Worm (Caenorhabditis elegans) whole organism, L3 larva: ENCODE results near the gene srlf-34.

Experiments used
- R02D3.7 ChIP-seq: fragments of 150-350 bp; optimal IDR thresholded peaks from 2 replicates; lab custom pipeline; 2014; ENCODE audit warnings: missing biosample characterization, missing genetic modification characterization
- aly-2 ChIP-seq: fragments of 150-350 bp; optimal IDR thresholded peaks from 2 replicates; lab custom pipeline; 2014; ENCODE audit warnings: missing biosample characterization, missing genetic modification characterization
- ama-1 ChIP-seq: fragments of 150-350 bp; optimal IDR thresholded peaks from 2 replicates; lab custom pipeline; 2018
- ceh-16 ChIP-seq: sonication (generic microtip); optimal IDR thresholded peaks from 2 replicates; lab custom pipeline; 2017; ENCODE audit warnings: missing biosample characterization, missing genetic modification characterization
- ceh-9 ChIP-seq: sonication (generic microtip); optimal IDR thresholded peaks from 2 replicates; lab custom pipeline; 2018; ENCODE audit warnings: missing biosample characterization, missing genetic modification characterization
- egl-5 ChIP-seq: fragments of 150-350 bp; optimal IDR thresholded peaks from 2 replicates; lab custom pipeline; 2017; ENCODE audit warnings: missing biosample characterization, missing genetic modification reagents, missing genetic modification characterization, inconsistent platforms
- elt-1 ChIP-seq: fragments of 150-350 bp; optimal IDR thresholded peaks from 2 replicates; lab custom pipeline; 2014; ENCODE audit warnings: missing biosample characterization, missing genetic modification characterization
- elt-2 ChIP-seq: sonication (generic microtip); optimal IDR thresholded peaks from 2 replicates; lab custom pipeline; 2016; ENCODE audit warnings: missing genetic modification reagents, mild to moderate bottlenecking, missing genetic modification characterization, missing compliant biosample characterization
- eor-1 ChIP-seq, 2 experiments: fragments of 150-350 bp; optimal IDR thresholded peaks; 2 replicates each; lab custom pipeline; 2014 to 2018; ENCODE audit warnings: missing biosample characterization in 2 of 2, missing genetic modification characterization in 2 of 2
- fkh-10 ChIP-seq: sonication (generic microtip); optimal IDR thresholded peaks from 2 replicates; lab custom pipeline; 2017; ENCODE audit warnings: missing biosample characterization, missing genetic modification reagents, missing genetic modification characterization
- hmg-11 ChIP-seq: sonication (generic microtip); optimal IDR thresholded peaks from 2 replicates; lab custom pipeline; 2016; ENCODE audit warnings: missing genetic modification characterization, missing compliant biosample characterization
- lin-15B ChIP-seq: fragments of 150-350 bp; optimal IDR thresholded peaks from 2 replicates; lab custom pipeline; 2014; ENCODE audit warnings: missing biosample characterization, missing genetic modification characterization
- mdl-1 ChIP-seq: fragments of 150-350 bp; optimal IDR thresholded peaks from 2 replicates; lab custom pipeline; 2014; ENCODE audit warnings: missing biosample characterization, missing genetic modification characterization
- mml-1 ChIP-seq: fragments of 150-350 bp; sonication (generic microtip); optimal IDR thresholded peaks from 3 replicates; lab custom pipeline; 2014; ENCODE audit warnings: missing biosample characterization, missing genetic modification characterization
- nfya-1 ChIP-seq: sonication (generic microtip); optimal IDR thresholded peaks from 2 replicates; lab custom pipeline; 2017; ENCODE audit warnings: missing genetic modification characterization, mild to moderate bottlenecking, missing compliant biosample characterization, antibody characterized with exemption, moderate library complexity; ENCODE audit not compliant: insufficient read depth
- nhr-11 ChIP-seq: fragments of 150-350 bp; optimal IDR thresholded peaks from 2 replicates; lab custom pipeline; 2014; ENCODE audit warnings: missing biosample characterization, missing genetic modification characterization
- nhr-23 ChIP-seq: fragments of 150-350 bp; optimal IDR thresholded peaks from 2 replicates; lab custom pipeline; 2014; ENCODE audit warnings: missing biosample characterization, missing genetic modification reagents, missing genetic modification characterization
- nhr-237 ChIP-seq: fragments of 150-350 bp; optimal IDR thresholded peaks from 2 replicates; lab custom pipeline; 2014; ENCODE audit warnings: missing biosample characterization, missing genetic modification characterization
- nhr-25 ChIP-seq: sonication (generic microtip); optimal IDR thresholded peaks from 2 replicates; lab custom pipeline; 2017; ENCODE audit warnings: missing biosample characterization, missing genetic modification characterization
- nhr-28 ChIP-seq: fragments of 150-350 bp; optimal IDR thresholded peaks from 2 replicates; lab custom pipeline; 2014; ENCODE audit warnings: missing biosample characterization, missing genetic modification characterization
- nhr-43 ChIP-seq: sonication (generic microtip); optimal IDR thresholded peaks from 2 replicates; lab custom pipeline; 2016; ENCODE audit warnings: mild to moderate bottlenecking, missing genetic modification characterization, missing compliant biosample characterization; ENCODE audit not compliant: poor library complexity, severe bottlenecking
- nhr-67 ChIP-seq: fragments of 150-350 bp; optimal IDR thresholded peaks from 2 replicates; lab custom pipeline; 2014; ENCODE audit warnings: missing biosample characterization, missing genetic modification characterization
- nhr-77 ChIP-seq: fragments of 150-350 bp; optimal IDR thresholded peaks from 2 replicates; lab custom pipeline; 2014; ENCODE audit warnings: missing biosample characterization, missing genetic modification characterization
- pha-4 ChIP-seq: fragments of 150-350 bp; optimal IDR thresholded peaks from 2 replicates; lab custom pipeline; 2014; ENCODE audit warnings: missing biosample characterization, missing genetic modification reagents, missing genetic modification characterization
- pqm-1 ChIP-seq: fragments of 150-350 bp; optimal IDR thresholded peaks from 2 replicates; lab custom pipeline; 2017; ENCODE audit warnings: missing biosample characterization, missing genetic modification characterization, inconsistent platforms
- sea-2 ChIP-seq: fragments of 150-350 bp; sonication (generic microtip); optimal IDR thresholded peaks from 4 replicates; lab custom pipeline; 2014; ENCODE audit warnings: missing biosample characterization, missing genetic modification reagents, missing genetic modification characterization
- snpc-4 ChIP-seq: fragments of 150-350 bp; optimal IDR thresholded peaks from 2 replicates; lab custom pipeline; 2014; ENCODE audit warnings: missing biosample characterization, missing genetic modification characterization
- unc-62 ChIP-seq: fragments of 150-350 bp; sonication (generic microtip); optimal IDR thresholded peaks from 4 replicates; lab custom pipeline; 2014; ENCODE audit warnings: missing biosample characterization, missing genetic modification reagents, missing genetic modification characterization
- zag-1 ChIP-seq: fragments of 150-350 bp; optimal IDR thresholded peaks from 2 replicates; lab custom pipeline; 2014; ENCODE audit warnings: missing biosample characterization, missing genetic modification characterization
- ztf-4 ChIP-seq: fragments of 150-350 bp; optimal IDR thresholded peaks from 2 replicates; lab custom pipeline; 2014; ENCODE audit warnings: missing biosample characterization, missing genetic modification characterization

The srlf-34 gene

DNA sequence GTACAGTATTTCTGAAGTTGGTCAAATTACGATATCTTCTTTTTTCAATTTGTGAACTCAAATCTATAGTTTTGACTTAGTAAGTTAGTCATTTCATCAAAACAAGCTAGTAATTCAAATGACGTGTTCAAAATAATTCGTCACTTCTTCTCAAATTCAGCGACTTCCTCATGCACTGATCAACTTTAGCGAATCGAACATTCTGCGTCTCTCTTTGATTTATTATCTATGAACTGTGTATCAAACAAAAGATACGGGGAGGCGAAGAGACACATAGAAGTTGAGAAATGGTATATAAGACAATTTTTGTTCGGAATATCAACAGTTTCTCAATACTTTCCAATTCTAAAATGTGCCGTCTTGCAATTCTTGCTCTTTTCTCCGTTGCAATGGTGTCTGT, at the start of gene srlf-34:
TSS of gene srlf-34 (plus strand) at position 321 of the 400 bp plus-strand sequence.
- TF ChIP-seq nhr-43 (tag; lab: Kevin White, UChicago) (no peak), pqm-1 (tag; lab: Kevin White, UChicago) (no peak), nhr-25 (tag; lab: Kevin White, UChicago) (peak; percentile 28), mdl-1 (tag; lab: Kevin White, UChicago) (no peak), R02D3.7 (tag; lab: Kevin White, UChicago) (no peak)

DNA sequence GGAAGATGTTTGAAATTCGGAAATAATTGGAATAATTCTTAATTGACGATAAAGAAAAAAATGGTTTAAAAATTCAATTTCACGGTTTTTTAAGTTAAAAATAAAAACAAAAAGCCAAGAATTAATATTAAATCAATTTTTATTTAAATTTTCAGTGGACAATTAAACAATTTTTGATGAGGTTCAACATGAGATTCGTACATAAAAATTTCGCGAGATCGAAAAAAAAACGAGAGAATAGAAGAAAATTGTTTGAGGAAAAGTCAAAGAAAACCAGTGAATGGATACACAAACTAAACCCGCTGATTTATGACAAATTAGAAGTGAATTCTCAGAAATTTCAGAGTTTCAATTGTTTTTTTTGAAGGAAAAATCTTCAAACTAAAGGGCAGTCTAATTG, 42.0 kb upstream of the srlf-34 start, which contains the start of gene F54B3.2:
TSS of gene F54B3.2 (minus strand) at position 101 of the 400 bp plus-strand sequence.
- no peak for TF ChIP-seq fkh-10 (GFP tag; lab: Kevin White, UChicago)
- TF ChIP-seq ceh-9: no peak
- no peak for TF ChIP-seq nhr-237 (tag; lab: Kevin White, UChicago)
- no peak for TF ChIP-seq nhr-11 (tag; lab: Kevin White, UChicago)
- TF ChIP-seq ama-1: no peak
- no peak for TF ChIP-seq ceh-16 (tag; lab: Kevin White, UChicago)
- TF ChIP-seq, all 47 proteins: peak for 0

ce11 chrII:10271093-10271492, 41.0 kb upstream of the srlf-34 start, which contains the start of gene F54B3.4:
F54B3.4 (minus strand) TSS chrII:10271193.
- TF ChIP-seq elt-2 (no peak), eor-1 (tag; optimal IDR thresholded peaks at IDR 0.05; lab: Kevin White, UChicago) (no peak), unc-62 (no peak), R02D3.7 (tag; lab: Kevin White, UChicago) (no peak), nhr-43 (tag; lab: Kevin White, UChicago) (no peak), nhr-67 (no peak), nhr-77 (tag; lab: Kevin White, UChicago) (no peak), aly-2 (tag; lab: Kevin White, UChicago) (no peak), nhr-28 (tag; lab: Kevin White, UChicago) (no peak)

DNA sequence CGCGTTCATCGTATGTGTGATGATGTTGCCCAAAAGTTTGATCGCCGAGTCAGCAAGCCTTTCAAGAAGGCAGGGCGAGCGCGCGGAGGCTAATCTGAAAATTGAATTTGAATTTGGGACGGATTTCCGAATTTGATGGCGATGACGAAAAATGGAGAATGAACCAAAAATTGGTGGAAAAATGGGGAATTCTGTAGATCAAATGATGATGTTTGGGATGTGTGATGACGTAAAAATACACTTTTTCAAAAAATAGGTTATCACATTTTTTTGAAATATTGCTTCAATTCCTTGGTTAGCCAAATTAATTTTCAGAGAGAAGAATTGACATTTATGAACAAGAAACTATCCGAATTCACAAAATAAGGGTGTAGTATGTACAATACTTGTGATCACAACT, 32.5 kb upstream of the srlf-34 start, which contains the start of gene ZK971.1:
TSS of gene ZK971.1 (minus strand) at position 101 of the 400 bp plus-strand sequence.
- TF ChIP-seq sea-2 (GFP tag; lab: Kevin White, UChicago) (no peak), pqm-1 (tag; lab: Kevin White, UChicago) (no peak), elt-1 (no peak), ceh-9 (no peak), nhr-77 (tag; lab: Kevin White, UChicago) (no peak), nhr-11 (tag; lab: Kevin White, UChicago) (no peak), hmg-11 (tag; lab: Kevin White, UChicago) (no peak), ceh-16 (tag; lab: Kevin White, UChicago) (no peak), nhr-28 (tag; lab: Kevin White, UChicago) (no peak), mdl-1 (tag; lab: Kevin White, UChicago) (no peak), egl-5 (no peak), aly-2 (tag; lab: Kevin White, UChicago) (no peak), pha-4 (tag; lab: Kevin White, UChicago) (no peak), nfya-1 (no peak)

DNA sequence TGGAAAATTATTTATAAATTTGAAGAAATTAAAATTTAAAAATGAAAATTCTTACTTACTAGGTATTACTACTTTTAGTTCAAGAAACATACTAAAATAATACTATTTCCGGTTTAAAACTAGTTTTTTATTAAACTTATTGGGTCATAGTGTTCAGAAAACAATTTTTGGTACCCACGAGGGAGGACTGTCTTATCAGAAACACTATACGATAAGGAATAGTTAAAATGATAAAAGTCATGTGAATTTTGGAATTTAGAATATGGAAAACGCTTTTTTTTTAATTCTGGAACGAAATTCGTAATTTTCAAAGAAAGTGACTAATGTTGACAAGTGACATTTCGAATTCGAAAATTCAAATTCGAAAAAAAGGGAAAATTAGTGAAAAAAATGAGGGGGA, 30.4 kb upstream of the srlf-34 start:
- no peak for TF ChIP-seq nhr-23
- no peak for TF ChIP-seq hmg-11 (tag; lab: Kevin White, UChicago)
- TF ChIP-seq mml-1: no peak
- peak; percentile 82 for TF ChIP-seq pqm-1 (tag; lab: Kevin White, UChicago)
- peak; percentile 75 for TF ChIP-seq elt-2
- no peak for TF ChIP-seq ztf-4 (tag; lab: Kevin White, UChicago)
- TF ChIP-seq sea-2 (GFP tag; lab: Kevin White, UChicago): no peak

DNA sequence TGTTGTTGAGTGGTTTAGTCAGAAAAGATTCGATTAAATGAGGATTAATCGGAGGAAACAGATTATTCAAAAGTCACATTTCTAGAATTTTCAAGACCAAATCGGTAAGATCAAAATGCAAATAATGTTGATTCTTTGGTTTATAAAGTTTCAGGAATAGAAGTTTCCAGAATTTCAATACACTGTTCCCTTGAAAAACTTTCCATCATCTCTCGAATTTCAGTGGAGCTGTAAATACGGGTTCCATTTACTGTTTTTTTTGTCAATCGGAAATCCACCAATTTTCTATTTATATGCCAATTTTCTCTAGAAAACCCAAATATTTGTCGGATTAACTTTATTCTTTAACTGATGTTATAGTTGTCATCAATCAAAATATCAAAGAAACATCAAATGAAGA, 28.9 kb upstream of the srlf-34 start:
- TF ChIP-seq elt-1 (no peak), zag-1 (tag; lab: Kevin White, UChicago) (no peak), pqm-1 (tag; lab: Kevin White, UChicago) (no peak), eor-1 (tag; optimal IDR thresholded peaks at IDR 0.05; lab: Kevin White, UChicago) (no peak), aly-2 (tag; lab: Kevin White, UChicago) (no peak), ama-1 (no peak), nhr-11 (tag; lab: Kevin White, UChicago) (no peak), nhr-67 (no peak), ceh-16 (tag; lab: Kevin White, UChicago) (no peak), snpc-4 (tag; lab: Kevin White, UChicago) (no peak), pha-4 (tag; lab: Kevin White, UChicago) (no peak), nhr-77 (tag; lab: Kevin White, UChicago) (no peak), nhr-28 (tag; lab: Kevin White, UChicago) (no peak), R02D3.7 (tag; lab: Kevin White, UChicago) (no peak), mdl-1 (tag; lab: Kevin White, UChicago) (no peak), hmg-11 (tag; lab: Kevin White, UChicago) (no peak), lin-15B (tag; lab: Kevin White, UChicago) (no peak), egl-5 (no peak)
